Fruit fly (Drosophila melanogaster) whole organism, pupa: Measurements from ENCODE around the gene CG16965.

Source experiments
- CG10348 ChIP-seq: fragments of 200-800 bp; sonication (Bioruptor generic); IDR thresholded peaks from 2 replicates; pipeline ENCODE4 v1.3.6; 2022; ENCODE audit warnings: missing biosample characterization, missing genetic modification characterization
- CG12605 ChIP-seq: fragments of 200-800 bp; sonication (Bioruptor generic); IDR thresholded peaks from 2 replicates; pipeline ENCODE4 v1.3.6; 2022; ENCODE audit warnings: missing biosample characterization, missing genetic modification characterization
- CG13204 ChIP-seq: fragments of 200-800 bp; sonication (Bioruptor generic); optimal IDR thresholded peaks from 2 replicates; lab custom pipeline; 2018; ENCODE audit warnings: missing biosample characterization, mild to moderate bottlenecking, missing genetic modification characterization, moderate library complexity
- CG14655 ChIP-seq: fragments of 200-800 bp; sonication (Bioruptor generic); optimal IDR thresholded peaks from 3 replicates; lab custom pipeline; 2017; ENCODE audit warnings: mild to moderate bottlenecking, missing biosample characterization, missing genetic modification reagents, missing genetic modification characterization
- CG15710 ChIP-seq: fragments of 200-800 bp; sonication (Bioruptor generic); optimal IDR thresholded peaks from 2 replicates; lab custom pipeline; 2018; ENCODE audit warnings: missing biosample characterization, mild to moderate bottlenecking, missing genetic modification characterization, moderate library complexity
- CG17806 ChIP-seq: fragments of 200-800 bp; sonication (Bioruptor generic); optimal IDR thresholded peaks from 2 replicates; lab custom pipeline; 2018; ENCODE audit warnings: missing biosample characterization, mild to moderate bottlenecking, missing genetic modification characterization, moderate library complexity
- CG32121 ChIP-seq: fragments of 200-800 bp; sonication (Bioruptor generic); IDR thresholded peaks from 2 replicates; pipeline ENCODE4 v1.3.6; 2022; ENCODE audit warnings: missing biosample characterization, missing genetic modification characterization
- CG34367 ChIP-seq: fragments of 200-800 bp; sonication (Bioruptor generic); optimal IDR thresholded peaks from 2 replicates; lab custom pipeline; 2018; ENCODE audit warnings: missing biosample characterization, mild to moderate bottlenecking, missing genetic modification characterization
- CG4496 ChIP-seq: fragments of 200-800 bp; sonication (Bioruptor generic); IDR thresholded peaks from 3 replicates; pipeline ENCODE4 v1.3.6; 2022; ENCODE audit warnings: missing biosample characterization, missing genetic modification characterization
- CG8159 ChIP-seq: fragments of 200-800 bp; sonication (Bioruptor generic); optimal IDR thresholded peaks from 3 replicates; lab custom pipeline; 2018; ENCODE audit warnings: missing biosample characterization, mild to moderate bottlenecking, missing genetic modification characterization, moderate library complexity
- CG8301 ChIP-seq: fragments of 200-800 bp; sonication (Bioruptor generic); optimal IDR thresholded peaks from 2 replicates; lab custom pipeline; 2018; ENCODE audit warnings: missing biosample characterization, mild to moderate bottlenecking, missing genetic modification characterization
- CG9948 ChIP-seq: fragments of 200-800 bp; sonication (Bioruptor generic); optimal IDR thresholded peaks from 2 replicates; lab custom pipeline; 2018; ENCODE audit warnings: missing biosample characterization, mild to moderate bottlenecking, missing genetic modification characterization, moderate library complexity
- D1 ChIP-seq: fragments of 200-800 bp; sonication (Bioruptor generic); optimal IDR thresholded peaks from 2 replicates; lab custom pipeline; 2018; ENCODE audit warnings: missing biosample characterization, mild to moderate bottlenecking, missing genetic modification characterization, moderate library complexity
- EcR ChIP-seq: fragments of 200-800 bp; sonication (Bioruptor generic); optimal IDR thresholded peaks from 3 replicates; lab custom pipeline; 2019; ENCODE audit warnings: missing biosample characterization, missing genetic modification characterization, mild to moderate bottlenecking, moderate library complexity, missing genetic modification reagents
- Ets98B ChIP-seq: fragments of 200-800 bp; sonication (Bioruptor generic); IDR thresholded peaks from 2 replicates; pipeline ENCODE4 v1.3.6; 2022; ENCODE audit warnings: missing biosample characterization, missing genetic modification characterization
- Pif1A ChIP-seq: fragments of 200-800 bp; sonication (Bioruptor generic); optimal IDR thresholded peaks from 3 replicates; lab custom pipeline; 2016; ENCODE audit warnings: missing biosample characterization, missing genetic modification characterization
- Pif1B ChIP-seq: fragments of 200-800 bp; sonication (Bioruptor generic); optimal IDR thresholded peaks from 3 replicates; lab custom pipeline; 2016; ENCODE audit warnings: missing biosample characterization, missing genetic modification characterization
- Snoo ChIP-seq: fragments of 200-800 bp; sonication (Bioruptor generic); optimal IDR thresholded peaks from 3 replicates; lab custom pipeline; 2017; ENCODE audit warnings: missing biosample characterization, mild to moderate bottlenecking, missing genetic modification characterization, inconsistent platforms
- fd96Ca ChIP-seq: fragments of 200-800 bp; sonication (Bioruptor generic); IDR thresholded peaks from 3 replicates; pipeline ENCODE4 v1.3.6; 2022; ENCODE audit warnings: missing biosample characterization, missing genetic modification characterization
- gl ChIP-seq: fragments of 200-800 bp; sonication (Bioruptor generic); optimal IDR thresholded peaks from 2 replicates; lab custom pipeline; 2018; ENCODE audit warnings: missing biosample characterization, mild to moderate bottlenecking, missing genetic modification characterization
- rn ChIP-seq: fragments of 200-800 bp; sonication (Bioruptor generic); IDR thresholded peaks from 2 replicates; pipeline ENCODE4 v1.3.6; 2022; ENCODE audit warnings: missing biosample characterization, missing genetic modification characterization

The CG16965 gene

DNA sequence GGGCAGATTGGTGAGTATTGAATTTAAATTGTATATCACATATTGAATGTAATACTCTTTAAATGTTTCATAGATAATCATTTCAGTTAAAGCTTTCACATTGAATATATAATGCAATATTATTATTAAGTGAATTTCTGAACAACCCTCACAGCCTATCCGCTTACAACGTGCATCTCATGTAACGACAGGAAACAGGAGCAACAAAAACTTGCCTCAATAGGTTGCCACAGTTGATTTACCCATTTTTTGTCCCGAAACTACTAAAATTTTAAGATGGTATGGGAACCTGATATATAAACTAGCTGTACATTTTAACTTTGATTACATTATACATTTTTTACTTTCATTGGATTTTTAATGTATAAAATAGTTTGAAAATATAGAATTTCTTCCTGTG, 22.7 kb upstream of the CG16965 start:
- no peak for TF ChIP-seq fd96Ca (GFP tag; lab: Robert Waterston, UW)
- TF ChIP-seq CG4496: no peak
- TF ChIP-seq rn (GFP tag; lab: Robert Waterston, UW): no peak
- TF ChIP-seq Ets98B: no peak
- peak; percentile 18 for TF ChIP-seq CG8159 (tag; lab: Kevin White, UChicago)
- no peak for TF ChIP-seq CG12605
- no peak for TF ChIP-seq EcR (GFP tag; lab: Kevin White, UChicago)
- no peak for TF ChIP-seq CG32121 (GFP tag; lab: Robert Waterston, UW)
- TF ChIP-seq CG14655: peak; percentile 32
- no peak for TF ChIP-seq Snoo (tag; lab: Kevin White, UChicago)
- peak; percentile 10 for TF ChIP-seq Pif1A

DNA sequence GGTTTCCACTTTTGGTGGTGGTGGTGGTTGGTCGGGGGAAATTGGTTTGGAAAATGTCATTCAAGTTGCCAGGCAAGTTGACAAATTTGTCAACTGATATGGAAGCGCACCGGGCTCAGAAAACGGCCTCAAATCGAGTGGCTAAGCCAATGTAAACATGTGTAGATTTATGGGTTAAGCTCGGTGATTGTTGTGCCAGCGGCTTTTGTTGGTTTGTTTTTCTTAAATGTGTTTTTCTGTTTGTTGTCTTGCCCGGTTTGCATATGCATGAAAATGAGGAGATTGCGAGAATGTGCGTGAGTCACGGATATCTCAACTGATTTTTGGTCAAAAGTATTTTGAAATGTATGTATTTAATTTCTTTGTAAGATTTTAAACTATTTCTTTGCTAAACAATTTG, 20.5 kb upstream of the CG16965 start:
- TF ChIP-seq Pif1B (no peak), CG17806 (no peak), CG4496 (no peak), CG10348 (no peak), Pif1A (no peak), CG34367 (tag; lab: Kevin White, UChicago) (no peak), EcR (GFP tag; lab: Kevin White, UChicago) (no peak), CG9948 (tag; lab: Kevin White, UChicago) (no peak), gl (tag; lab: Kevin White, UChicago) (no peak), CG15710 (tag; lab: Kevin White, UChicago) (no peak)

DNA sequence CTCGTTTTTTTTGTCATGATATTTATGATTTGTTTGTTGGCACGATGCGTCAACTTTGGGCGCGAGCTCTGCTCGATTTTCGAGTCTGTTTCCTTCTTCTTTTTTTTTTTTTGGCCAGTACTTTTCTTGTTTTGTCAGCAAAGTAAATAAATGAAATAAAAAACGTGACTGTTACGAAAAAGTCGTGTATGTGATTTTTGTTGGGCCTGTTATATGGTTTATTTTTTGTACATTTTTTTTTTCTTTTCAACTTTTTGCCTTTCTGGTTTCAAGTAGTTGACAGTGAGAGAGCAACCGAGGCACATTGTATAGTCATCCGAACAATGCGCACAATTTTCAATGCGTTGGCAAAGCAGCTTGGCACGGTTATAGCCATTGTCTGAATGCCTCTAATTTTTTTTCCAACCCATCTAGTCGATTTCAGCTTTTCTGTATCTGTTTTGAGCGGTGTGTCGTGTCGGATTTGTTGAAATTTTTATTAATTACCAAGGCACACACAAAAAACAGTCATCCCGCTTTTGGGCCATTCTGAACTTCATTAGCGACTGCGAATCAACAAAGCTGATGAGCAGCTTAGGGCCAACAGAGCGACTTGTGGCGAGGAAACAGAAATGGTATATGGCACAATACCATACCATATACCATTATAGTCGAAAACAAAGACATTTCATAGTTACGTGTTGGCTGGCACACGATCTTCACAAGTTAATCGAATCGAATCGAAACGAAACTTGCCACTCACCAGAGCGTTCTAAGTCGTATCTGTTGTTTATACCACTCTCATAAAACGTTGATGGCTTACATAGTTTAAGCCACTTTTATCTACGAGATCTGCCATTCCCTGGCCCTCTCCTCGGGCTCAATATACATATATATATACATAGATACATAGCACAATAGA, 17.7 kb upstream of the CG16965 start:
- TF ChIP-seq Pif1A (peak; percentile 21), CG32121 (GFP tag; lab: Robert Waterston, UW) (no peak)

DNA sequence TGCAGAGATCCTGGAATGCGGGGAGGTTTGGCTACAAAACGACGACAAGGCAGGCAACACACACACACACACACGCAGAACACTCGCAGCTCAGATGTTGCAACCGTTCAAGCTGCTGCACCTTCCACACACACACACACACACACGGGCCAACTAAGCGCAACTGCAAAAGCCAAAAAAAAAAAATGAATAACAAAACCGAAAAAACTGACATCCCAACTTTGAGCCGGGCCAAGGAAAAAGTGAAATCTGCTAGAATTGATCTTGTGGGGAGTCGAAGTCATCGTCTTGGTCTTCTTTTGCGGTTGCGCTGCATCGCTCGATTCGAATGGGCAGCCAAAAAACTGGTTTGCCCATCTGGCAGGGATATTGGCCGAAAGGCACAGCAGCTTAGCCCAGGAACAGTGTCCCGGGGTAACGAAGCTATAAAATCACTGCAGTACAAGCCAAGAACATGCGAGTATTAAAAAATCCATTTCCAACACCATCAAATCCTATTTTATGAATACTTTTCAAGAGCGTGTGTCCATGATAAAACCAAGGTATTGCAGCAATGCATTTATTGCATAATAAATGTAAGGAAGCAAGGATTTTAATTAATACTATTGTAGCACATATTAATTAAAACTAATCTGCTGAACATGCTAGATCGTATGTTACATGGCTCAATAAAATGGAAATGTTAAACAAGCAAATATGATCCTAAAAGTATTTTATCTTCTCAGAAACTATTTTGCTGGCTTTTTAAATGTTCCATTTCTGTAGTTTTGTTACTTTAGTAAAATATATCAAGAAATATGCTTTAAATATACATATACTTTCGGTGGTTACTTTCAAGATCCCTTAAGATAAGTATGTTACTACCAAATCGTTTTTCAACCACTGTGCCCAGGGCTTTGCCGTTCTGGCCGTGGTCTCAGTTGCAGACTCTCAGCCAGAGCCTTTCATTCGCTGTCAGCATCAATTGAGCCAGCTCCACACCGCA, 15.5 kb upstream of the CG16965 start:
- TF ChIP-seq CG12605: no peak
- no peak for TF ChIP-seq CG10348
- no peak for TF ChIP-seq Pif1A
- peak; percentile 67 for TF ChIP-seq CG8159 (tag; lab: Kevin White, UChicago)
- peak; percentile 25 for TF ChIP-seq Snoo (tag; lab: Kevin White, UChicago)
- no peak for TF ChIP-seq Pif1B
- TF ChIP-seq CG8301: peak; percentile 22
- TF ChIP-seq D1 (tag; lab: Kevin White, UChicago): no peak
- TF ChIP-seq CG13204: no peak
- TF ChIP-seq CG34367 (tag; lab: Kevin White, UChicago): peak; percentile 8
- TF ChIP-seq gl (tag; lab: Kevin White, UChicago): peak; percentile 43
- peak; percentile 53 for TF ChIP-seq CG14655
- TF ChIP-seq rn (GFP tag; lab: Robert Waterston, UW): no peak
- TF ChIP-seq CG15710 (tag; lab: Kevin White, UChicago): peak; percentile 59
- 0 out of 3 replicates have a peak, but pooled peaks have one; percentile 28 for TF ChIP-seq fd96Ca (GFP tag; lab: Robert Waterston, UW)
- TF ChIP-seq CG17806: peak; percentile 18
- TF ChIP-seq CG32121 (GFP tag; lab: Robert Waterston, UW): no peak
- no peak for TF ChIP-seq CG4496
- peak; percentile 49 for TF ChIP-seq EcR (GFP tag; lab: Kevin White, UChicago)
- TF ChIP-seq Ets98B: no peak
- TF ChIP-seq CG9948 (tag; lab: Kevin White, UChicago): peak; percentile 43

DNA sequence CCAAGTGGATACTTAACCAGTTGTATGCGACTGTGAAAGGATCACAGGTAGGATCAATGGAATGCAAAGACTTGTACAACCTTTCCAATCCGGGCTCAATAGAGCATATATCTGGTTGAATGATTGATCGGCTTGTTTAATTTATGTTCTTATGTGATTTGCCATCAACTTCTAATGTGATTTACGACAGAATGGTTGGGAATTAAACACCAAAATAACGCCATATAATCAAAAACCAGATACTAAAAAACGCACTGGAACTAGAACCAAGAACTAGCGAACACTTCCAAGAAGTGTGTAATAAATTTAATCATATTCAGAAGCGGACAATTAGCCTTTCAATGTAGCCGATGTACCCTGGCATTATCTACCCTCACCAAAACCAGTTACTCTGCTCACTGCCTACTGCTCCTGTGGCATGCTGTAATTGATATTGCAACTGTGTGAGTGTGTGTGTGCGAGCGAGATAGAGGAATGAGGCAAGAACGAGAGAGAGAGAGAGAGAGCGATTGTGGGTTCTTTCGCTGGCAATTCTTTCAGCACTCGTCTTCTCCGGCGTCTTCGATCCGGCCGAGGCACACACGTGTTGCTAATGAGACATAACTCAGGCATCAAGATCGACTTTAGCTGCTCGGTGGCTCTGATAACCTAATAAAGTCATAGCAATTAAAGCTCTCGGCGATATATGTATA, 12.7 kb upstream of the CG16965 start:
- TF ChIP-seq Snoo (tag; lab: Kevin White, UChicago): peak; percentile 14
- TF ChIP-seq CG32121 (GFP tag; lab: Robert Waterston, UW): 0 out of 2 replicates have a peak, but pooled peaks have one; percentile 10
- TF ChIP-seq CG14655: peak; percentile 81
- TF ChIP-seq CG17806: peak; percentile 47
- TF ChIP-seq Pif1B: peak; percentile 39
- TF ChIP-seq CG10348: no peak
- no peak for TF ChIP-seq CG4496
- TF ChIP-seq gl (tag; lab: Kevin White, UChicago): no peak
- TF ChIP-seq Pif1A: peak; percentile 34
- peak; percentile 11 for TF ChIP-seq EcR (GFP tag; lab: Kevin White, UChicago)
- TF ChIP-seq D1 (tag; lab: Kevin White, UChicago): no peak
- TF ChIP-seq CG15710 (tag; lab: Kevin White, UChicago): peak; percentile 46
- no peak for TF ChIP-seq Ets98B
- TF ChIP-seq CG12605: no peak
- peak; percentile 34 for TF ChIP-seq CG34367 (tag; lab: Kevin White, UChicago)
- TF ChIP-seq rn (GFP tag; lab: Robert Waterston, UW): no peak
- TF ChIP-seq fd96Ca (GFP tag; lab: Robert Waterston, UW): 0 out of 3 replicates have a peak, but pooled peaks have one; percentile 33
- TF ChIP-seq CG13204: peak; percentile 25
- peak; percentile 58 for TF ChIP-seq CG9948 (tag; lab: Kevin White, UChicago)
- TF ChIP-seq CG8159 (tag; lab: Kevin White, UChicago): peak; percentile 67
- TF ChIP-seq CG8301: peak; percentile 64
